Fruit fly (Drosophila melanogaster) whole organism, wandering third instar larva: Measurements from ENCODE around the gene stac.

Experiments
- Abd-B ChIP-seq: fragments of >200 bp; optimal IDR thresholded peaks from 2 replicates; lab custom pipeline; 2017; ENCODE audit warnings: missing biosample characterization, missing genetic modification characterization
- CG32264 ChIP-seq: fragments of 200-800 bp; sonication (Bioruptor generic); optimal IDR thresholded peaks from 2 replicates; lab custom pipeline; 2016; ENCODE audit warnings: missing biosample characterization, missing genetic modification characterization
- CG9705 ChIP-seq: fragments of 200-800 bp; sonication (Bioruptor generic); optimal IDR thresholded peaks from 2 replicates; lab custom pipeline; 2018; ENCODE audit warnings: missing biosample characterization, mild to moderate bottlenecking, missing genetic modification characterization
- CrebA ChIP-seq: fragments of 200-800 bp; sonication (Bioruptor generic); optimal IDR thresholded peaks from 2 replicates; lab custom pipeline; 2016; ENCODE audit warnings: missing biosample characterization, mild to moderate bottlenecking, missing genetic modification characterization, borderline replicate concordance
- Dfd ChIP-seq: fragments of >200 bp; optimal IDR thresholded peaks from 2 replicates; lab custom pipeline; 2017; ENCODE audit warnings: missing biosample characterization, missing genetic modification characterization
- Dif ChIP-seq: fragments of 200-275, 200-300 bp; sonication (Bioruptor generic); optimal IDR thresholded peaks from 2 replicates; lab custom pipeline; 2018; ENCODE audit warnings: missing biosample characterization, missing genetic modification characterization; ENCODE audit not compliant: partially characterized antibody
- GATAd ChIP-seq: sonication (Bioruptor generic); optimal IDR thresholded peaks from 2 replicates; lab custom pipeline; 2016; ENCODE audit warnings: missing biosample characterization, missing genetic modification characterization
- HLH106 ChIP-seq: fragments of 200-800 bp; optimal IDR thresholded peaks from 3 replicates; lab custom pipeline; 2019; ENCODE audit warnings: missing biosample characterization, mild to moderate bottlenecking, missing genetic modification characterization, moderate library complexity
- Hnf4 ChIP-seq: fragments of 200-800 bp; sonication (Bioruptor generic); optimal IDR thresholded peaks from 2 replicates; lab custom pipeline; 2016; ENCODE audit warnings: missing biosample characterization, mild to moderate bottlenecking, missing genetic modification characterization
- Hr78 ChIP-seq: fragments of >200 bp; optimal IDR thresholded peaks from 2 replicates; lab custom pipeline; 2017; ENCODE audit warnings: missing biosample characterization, missing genetic modification characterization
- Hr83 ChIP-seq: fragments of 200-300 bp; sonication (Bioruptor generic); optimal IDR thresholded peaks from 2 replicates; lab custom pipeline; 2016; ENCODE audit warnings: missing biosample characterization, mild to moderate bottlenecking, missing genetic modification characterization, moderate library complexity; ENCODE audit not compliant: poor library complexity, severe bottlenecking
- Jra ChIP-seq: sonication (Bioruptor generic); optimal IDR thresholded peaks from 2 replicates; lab custom pipeline; 2016; ENCODE audit warnings: missing biosample characterization, missing genetic modification characterization
- Mio ChIP-seq: sonication (Bioruptor generic); optimal IDR thresholded peaks from 2 replicates; lab custom pipeline; 2016; ENCODE audit warnings: missing biosample characterization, missing genetic modification characterization
- Myc ChIP-seq: fragments of >200 bp; optimal IDR thresholded peaks from 2 replicates; lab custom pipeline; 2017
- N ChIP-seq: fragments of >200 bp; optimal IDR thresholded peaks from 2 replicates; lab custom pipeline; 2018; ENCODE audit warnings: missing biosample characterization, missing external identifiers, missing genetic modification characterization
- OdsH ChIP-seq: fragments of 200-800 bp; sonication (Bioruptor generic); optimal IDR thresholded peaks from 2 replicates; lab custom pipeline; 2016; ENCODE audit warnings: missing biosample characterization, mild to moderate bottlenecking, missing genetic modification characterization
- Rel ChIP-seq, 2 experiments: fragments of 200-800 bp; sonication (Bioruptor generic) in 1 of 2; optimal IDR thresholded peaks; 2 replicates in 1 of 2; 3 replicates in 1 of 2; lab custom pipeline; 2016 to 2019; ENCODE audit warnings: mild to moderate bottlenecking in 2 of 2, missing biosample characterization in 2 of 2, missing genetic modification characterization in 2 of 2, moderate library complexity in 1 of 2
- Sp1 ChIP-seq: fragments of 200-800 bp; sonication (Bioruptor generic); optimal IDR thresholded peaks from 3 replicates; lab custom pipeline; 2019; ENCODE audit warnings: missing biosample characterization, mild to moderate bottlenecking, missing genetic modification characterization, moderate library complexity
- Vsx2 ChIP-seq: fragments of 200-300, 225-300 bp; sonication (Bioruptor generic); optimal IDR thresholded peaks from 2 replicates; lab custom pipeline; 2018; ENCODE audit warnings: missing biosample characterization, missing genetic modification characterization; ENCODE audit not compliant: partially characterized antibody
- br ChIP-seq: fragments of 200-800 bp; sonication (Bioruptor generic); optimal IDR thresholded peaks from 2 replicates; lab custom pipeline; 2016; ENCODE audit warnings: missing biosample characterization, missing genetic modification characterization
- brk ChIP-seq: fragments of 200-800 bp; sonication (Bioruptor generic); optimal IDR thresholded peaks from 2 replicates; lab custom pipeline; 2016; ENCODE audit warnings: missing biosample characterization, mild to moderate bottlenecking, missing genetic modification characterization
- dl ChIP-seq, 2 experiments: fragments of 175-275, 200-275 bp in 1 of 2; fragments of 200-275 bp in 1 of 2; sonication (Bioruptor generic); optimal IDR thresholded peaks; lab custom pipeline; 2018; ENCODE audit warnings: mild to moderate bottlenecking in 2 of 2, missing biosample characterization in 2 of 2, missing genetic modification characterization in 2 of 2, moderate library complexity in 2 of 2; ENCODE audit not compliant: partially characterized antibody in 2 of 2, insufficient read depth in 1 of 2
- dmrt93B ChIP-seq: fragments of 200-800 bp; sonication (Bioruptor generic); optimal IDR thresholded peaks from 2 replicates; lab custom pipeline; 2018; ENCODE audit warnings: missing biosample characterization, mild to moderate bottlenecking, missing genetic modification characterization
- dsf ChIP-seq: sonication (Bioruptor generic); optimal IDR thresholded peaks from 2 replicates; lab custom pipeline; 2016; ENCODE audit warnings: missing biosample characterization, missing genetic modification characterization, borderline replicate concordance
- ey ChIP-seq: fragments of 200-800 bp; sonication (Bioruptor generic); optimal IDR thresholded peaks from 2 replicates; lab custom pipeline; 2016; ENCODE audit warnings: missing biosample characterization, missing genetic modification characterization
- foxo ChIP-seq, 2 experiments: fragments of 200-800 bp; sonication (Bioruptor generic); optimal IDR thresholded peaks; 2 replicates in 1 of 2; 3 replicates in 1 of 2; lab custom pipeline; 2016 to 2017; ENCODE audit warnings: missing biosample characterization in 2 of 2, missing genetic modification characterization in 2 of 2
- fru ChIP-seq: fragments of 200-800 bp; sonication (Bioruptor generic); optimal IDR thresholded peaks from 3 replicates; lab custom pipeline; 2016; ENCODE audit warnings: missing biosample characterization, mild to moderate bottlenecking, missing genetic modification characterization
- h ChIP-seq: fragments of 200-800 bp; sonication (Bioruptor generic); optimal IDR thresholded peaks from 3 replicates; lab custom pipeline; 2016; ENCODE audit warnings: missing biosample characterization, mild to moderate bottlenecking, missing genetic modification characterization
- jim ChIP-seq: fragments of 175-275, 200-325 bp; sonication (Bioruptor generic); optimal IDR thresholded peaks from 2 replicates; lab custom pipeline; 2016; ENCODE audit warnings: missing biosample characterization, mild to moderate bottlenecking, missing genetic modification characterization
- lola ChIP-seq: fragments of >200 bp; optimal IDR thresholded peaks from 2 replicates; lab custom pipeline; 2017; ENCODE audit warnings: missing biosample characterization, missing genetic modification characterization
- pan ChIP-seq: fragments of >200 bp; optimal IDR thresholded peaks from 2 replicates; lab custom pipeline; 2017
- psq ChIP-seq: fragments of 200-800 bp; sonication (Bioruptor generic); optimal IDR thresholded peaks from 3 replicates; lab custom pipeline; 2017; ENCODE audit warnings: missing biosample characterization, mild to moderate bottlenecking, missing genetic modification characterization, moderate library complexity
- rgr ChIP-seq: fragments of 200-800 bp; sonication (Bioruptor generic); optimal IDR thresholded peaks from 3 replicates; lab custom pipeline; 2016; ENCODE audit warnings: missing biosample characterization, mild to moderate bottlenecking, missing genetic modification characterization
- sage ChIP-seq: fragments of 200-800 bp; sonication (Bioruptor generic); optimal IDR thresholded peaks from 2 replicates; lab custom pipeline; 2016; ENCODE audit warnings: missing biosample characterization, mild to moderate bottlenecking, missing genetic modification characterization
- sv ChIP-seq: fragments of 200-800 bp; sonication (Bioruptor generic); optimal IDR thresholded peaks from 3 replicates; lab custom pipeline; 2016; ENCODE audit warnings: missing biosample characterization, missing genetic modification characterization
- tai ChIP-seq: sonication (Bioruptor generic); optimal IDR thresholded peaks from 2 replicates; lab custom pipeline; 2016; ENCODE audit warnings: missing biosample characterization, missing genetic modification characterization
- usp ChIP-seq: fragments of >200 bp; optimal IDR thresholded peaks from 2 replicates; lab custom pipeline; 2017; ENCODE audit warnings: missing biosample characterization, missing genetic modification characterization
- woc ChIP-seq: sonication (Bioruptor generic); optimal IDR thresholded peaks from 2 replicates; lab custom pipeline; 2016; ENCODE audit warnings: missing biosample characterization, mild to moderate bottlenecking, missing genetic modification characterization

Gene stac

dm6 chr3R:25070871-25071270 is 14.8 kb downstream of the stac start, which contains the start of gene CG11836:
Gene CG11836, plus strand, starts transcription at chr3R:25071126.
- TF ChIP-seq woc (GFP tag; lab: Kevin White, UChicago) = no peak
- no peak for TF ChIP-seq pan
- no peak for TF ChIP-seq Mio (GFP tag; lab: Kevin White, UChicago)
- TF ChIP-seq jim (GFP tag; lab: Kevin White, UChicago) = no peak
- no peak for TF ChIP-seq br (GFP tag; lab: Kevin White, UChicago)
- TF ChIP-seq CG32264 (GFP tag; lab: Kevin White, UChicago) = no peak
- TF ChIP-seq Sp1 = no peak
- TF ChIP-seq foxo (GFP tag; optimal IDR thresholded peaks at IDR 0.05; lab: Kevin White, UChicago) = no peak
- TF ChIP-seq Abd-B = no peak
- TF ChIP-seq Dif (GFP tag; lab: Kevin White, UChicago) = no peak
- no peak for TF ChIP-seq Dfd
- no peak for TF ChIP-seq Hr78 (GFP tag; lab: Kevin White, UChicago)
- no peak for TF ChIP-seq Vsx2 (GFP tag; lab: Kevin White, UChicago)
- TF ChIP-seq usp (GFP tag; lab: Kevin White, UChicago) = no peak
- no peak for TF ChIP-seq rgr (GFP tag; lab: Kevin White, UChicago)
- TF ChIP-seq ey (GFP tag; lab: Kevin White, UChicago) = no peak

- TF ChIP-seq Rel (GFP tag; optimal IDR thresholded peaks at IDR 0.05; lab: Kevin White, UChicago) (no peak), Rel (tag; optimal IDR thresholded peaks at IDR 0.05; lab: Kevin White, UChicago) (peak; percentile 17), Vsx2 (GFP tag; lab: Kevin White, UChicago) (no peak), HLH106 (peak; percentile 17), foxo (GFP tag; optimal IDR thresholded peaks at IDR 0.05; lab: Kevin White, UChicago) (no peak), dl (GFP tag; optimal IDR thresholded peaks at IDR 0.05; lab: Kevin White, UChicago; ENCODE audit: insufficient read depth in 1 of 2, partially characterized antibody in 2 of 2) (no peak), fru (GFP tag; lab: Kevin White, UChicago) (no peak), jim (GFP tag; lab: Kevin White, UChicago) (no peak), Jra (GFP tag; lab: Kevin White, UChicago) (peak; percentile 13), woc (GFP tag; lab: Kevin White, UChicago) (peak; percentile 55), usp (GFP tag; lab: Kevin White, UChicago) (no peak), sv (GFP tag; lab: Kevin White, UChicago) (no peak), Dif (GFP tag; lab: Kevin White, UChicago) (no peak), sage (GFP tag; lab: Kevin White, UChicago) (no peak), GATAd (no peak), N (GFP tag; lab: Kevin White, UChicago) (no peak), Hr78 (GFP tag; lab: Kevin White, UChicago) (no peak), CrebA (GFP tag; lab: Kevin White, UChicago) (no peak), Dfd (no peak), br (GFP tag; lab: Kevin White, UChicago) (no peak), Abd-B (no peak), psq (GFP tag; lab: Kevin White, UChicago) (no peak), Sp1 (no peak), pan (no peak), dmrt93B (GFP tag; lab: Kevin White, UChicago) (no peak), rgr (GFP tag; lab: Kevin White, UChicago) (no peak), OdsH (peak; percentile 25), tai (no peak), CG9705 (no peak), ey (GFP tag; lab: Kevin White, UChicago) (no peak), CG32264 (GFP tag; lab: Kevin White, UChicago) (no peak), Hnf4 (GFP tag; lab: Kevin White, UChicago) (peak; percentile 20), brk (GFP tag; lab: Kevin White, UChicago) (peak; percentile 73), h (no peak), Myc (peak; percentile 47), Mio (GFP tag; lab: Kevin White, UChicago) (no peak), lola (no peak), dsf (no peak), Hr83 (GFP tag; lab: Kevin White, UChicago) (no peak)
Measured at dm6 chr3R:25074558-25074964, 18.5 kb downstream of the stac start, which contains the start of the genes shams and CG11920. Gene shams, minus strand, starts transcription at chr3R:25074607. Gene CG11920, plus strand, starts transcription at chr3R:25074877.
